Worm (Caenorhabditis elegans) whole organism, L1 larva: ENCODE data around the gene srsx-25.

Source experiments
- C04F5.9 ChIP-seq: sonication (generic microtip); optimal IDR thresholded peaks from 2 replicates; lab custom pipeline; 2016; ENCODE audit warnings: missing genetic modification characterization, missing compliant biosample characterization
- F16B12.6 ChIP-seq: fragments of 150-350 bp; optimal IDR thresholded peaks from 2 replicates; lab custom pipeline; 2014; ENCODE audit warnings: missing biosample characterization, missing genetic modification characterization
- ama-1 ChIP-seq: fragments of 150-350 bp; optimal IDR thresholded peaks from 2 replicates; lab custom pipeline; 2014
- ceh-8 ChIP-seq: fragments of 200-800 bp; sonication (Bioruptor generic); optimal IDR thresholded peaks from 2 replicates; lab custom pipeline; 2018; ENCODE audit warnings: mild to moderate bottlenecking, missing genetic modification characterization, moderate library complexity, missing compliant biosample characterization
- ceh-82 ChIP-seq, 3 experiments: fragments of 150-350 bp in 1 of 3; sonication (generic microtip) in 2 of 3; optimal IDR thresholded peaks; 2 replicates each; lab custom pipeline; 2014 to 2017; ENCODE audit warnings: missing biosample characterization in 3 of 3, missing genetic modification characterization in 3 of 3
- ceh-88 ChIP-seq: fragments of 200-800 bp; sonication (Bioruptor generic); IDR thresholded peaks from 2 replicates; pipeline ENCODE4 v1.3.6; 2022; ENCODE audit warnings: missing genetic modification characterization, missing compliant biosample characterization
- dpl-1 ChIP-seq, 3 experiments: fragments of 150-350 bp in 2 of 3; sonication (generic microtip) in 1 of 3; optimal IDR thresholded peaks; 2 replicates each; lab custom pipeline; 2014 to 2017; ENCODE audit warnings: missing biosample characterization in 3 of 3, missing genetic modification characterization in 3 of 3, missing genetic modification reagents in 3 of 3
- efl-1 ChIP-seq, 4 experiments: fragments of 150-350 bp; optimal IDR thresholded peaks in 3 of 4; peaks in 1 of 4; 1 replicate in 1 of 4; 2 replicates in 3 of 4; lab custom pipeline; 2014; ENCODE audit warnings: missing biosample characterization in 2 of 4, missing genetic modification characterization in 2 of 4, missing genetic modification reagents in 2 of 4
- efl-3 ChIP-seq: fragments of 200-800 bp; sonication (Bioruptor generic); optimal IDR thresholded peaks from 2 replicates; lab custom pipeline; 2018; ENCODE audit warnings: mild to moderate bottlenecking, missing genetic modification characterization, missing compliant biosample characterization
- ets-5 ChIP-seq: fragments of 200-800 bp; sonication (Bioruptor generic); IDR thresholded peaks from 2 replicates; pipeline ENCODE4 v1.3.6; 2022; ENCODE audit warnings: missing genetic modification characterization, missing compliant biosample characterization
- fkh-10 ChIP-seq: sonication (generic microtip); optimal IDR thresholded peaks from 2 replicates; lab custom pipeline; 2017; ENCODE audit warnings: missing biosample characterization, missing genetic modification reagents, missing genetic modification characterization
- fkh-8 ChIP-seq: sonication (generic microtip); optimal IDR thresholded peaks from 2 replicates; lab custom pipeline; 2016; ENCODE audit warnings: mild to moderate bottlenecking, missing genetic modification characterization, missing compliant biosample characterization
- grh-1 ChIP-seq: fragments of 200-800 bp; sonication (Bioruptor generic); IDR thresholded peaks from 2 replicates; pipeline ENCODE4 v1.3.6; 2022; ENCODE audit warnings: missing genetic modification reagents, missing genetic modification characterization, missing compliant biosample characterization
- hlh-4 ChIP-seq: sonication (generic microtip); optimal IDR thresholded peaks from 2 replicates; lab custom pipeline; 2016; ENCODE audit warnings: mild to moderate bottlenecking, missing genetic modification characterization, missing compliant biosample characterization
- hpl-2 ChIP-seq: fragments of 150-350 bp; optimal IDR thresholded peaks from 2 replicates; lab custom pipeline; 2014; ENCODE audit warnings: missing biosample characterization, missing genetic modification reagents, missing genetic modification characterization
- irx-1 ChIP-seq: sonication (generic microtip); optimal IDR thresholded peaks from 2 replicates; lab custom pipeline; 2016; ENCODE audit warnings: missing genetic modification characterization, missing compliant biosample characterization
- lin-13 ChIP-seq: fragments of 150-350 bp; optimal IDR thresholded peaks from 2 replicates; lab custom pipeline; 2014; ENCODE audit warnings: missing biosample characterization, missing genetic modification reagents, missing genetic modification characterization
- lin-15B ChIP-seq: fragments of 150-350 bp; sonication (generic microtip); optimal IDR thresholded peaks from 3 replicates; lab custom pipeline; 2014; ENCODE audit warnings: missing biosample characterization, missing genetic modification characterization
- lin-35 ChIP-seq, 2 experiments: fragments of 150-350 bp; optimal IDR thresholded peaks; 2 replicates each; lab custom pipeline; 2014; ENCODE audit warnings: missing biosample characterization in 2 of 2, missing genetic modification characterization in 2 of 2, missing genetic modification reagents in 2 of 2
- lin-39 ChIP-seq: fragments of 150-350 bp; optimal IDR thresholded peaks from 2 replicates; lab custom pipeline; 2014; ENCODE audit warnings: missing biosample characterization, missing genetic modification reagents, missing genetic modification characterization
- lir-3 ChIP-seq: sonication (generic microtip); optimal IDR thresholded peaks from 2 replicates; lab custom pipeline; 2016; ENCODE audit warnings: mild to moderate bottlenecking, missing genetic modification characterization, moderate library complexity, missing compliant biosample characterization; ENCODE audit not compliant: poor library complexity
- lsy-2 ChIP-seq, 2 experiments: fragments of 150-350 bp; optimal IDR thresholded peaks; 2 replicates each; lab custom pipeline; 2014; ENCODE audit warnings: missing biosample characterization in 2 of 2, missing genetic modification characterization in 2 of 2
- nhr-19 ChIP-seq: fragments of 200-800 bp; sonication (Bioruptor generic); conservative IDR thresholded peaks from 2 replicates; pipeline ENCODE4 v1.3.6; 2022; ENCODE audit warnings: missing genetic modification characterization, missing compliant biosample characterization
- nhr-237 ChIP-seq: fragments of 150-350 bp; optimal IDR thresholded peaks from 2 replicates; lab custom pipeline; 2014; ENCODE audit warnings: missing biosample characterization, missing genetic modification characterization
- nhr-47 ChIP-seq: sonication (generic microtip); optimal IDR thresholded peaks from 2 replicates; lab custom pipeline; 2016; ENCODE audit warnings: mild to moderate bottlenecking, missing genetic modification characterization, moderate library complexity, missing compliant biosample characterization
- nhr-71 ChIP-seq: sonication (generic microtip); optimal IDR thresholded peaks from 2 replicates; lab custom pipeline; 2016; ENCODE audit warnings: mild to moderate bottlenecking, missing genetic modification characterization, moderate library complexity, missing compliant biosample characterization
- nhr-76 ChIP-seq: sonication (generic microtip); optimal IDR thresholded peaks from 2 replicates; lab custom pipeline; 2017; ENCODE audit warnings: missing biosample characterization, missing genetic modification characterization
- nhr-77 ChIP-seq: fragments of 150-350 bp; optimal IDR thresholded peaks from 2 replicates; lab custom pipeline; 2014; ENCODE audit warnings: missing biosample characterization, missing genetic modification characterization
- nhr-90 ChIP-seq: sonication (generic microtip); optimal IDR thresholded peaks from 2 replicates; lab custom pipeline; 2016; ENCODE audit warnings: mild to moderate bottlenecking, missing genetic modification characterization, missing compliant biosample characterization; ENCODE audit not compliant: poor library complexity
- pax-3 ChIP-seq: fragments of 200-800 bp; sonication (Bioruptor generic); optimal IDR thresholded peaks from 2 replicates; lab custom pipeline; 2018; ENCODE audit warnings: mild to moderate bottlenecking, missing genetic modification characterization, moderate library complexity, missing compliant biosample characterization
- skn-1 ChIP-seq: fragments of 150-350 bp; optimal IDR thresholded peaks from 2 replicates; lab custom pipeline; 2014; ENCODE audit warnings: missing biosample characterization, missing genetic modification characterization
- snpc-4 ChIP-seq: fragments of 150-350 bp; optimal IDR thresholded peaks from 2 replicates; lab custom pipeline; 2014; ENCODE audit warnings: missing biosample characterization, missing genetic modification characterization
- snu-23 ChIP-seq: sonication (generic microtip); optimal IDR thresholded peaks from 2 replicates; lab custom pipeline; 2016; ENCODE audit warnings: missing genetic modification characterization, missing compliant biosample characterization
- sox-4 ChIP-seq: sonication (generic microtip); optimal IDR thresholded peaks from 2 replicates; lab custom pipeline; 2016; ENCODE audit warnings: missing genetic modification characterization, missing compliant biosample characterization
- swsn-7 ChIP-seq: sonication (generic microtip); optimal IDR thresholded peaks from 2 replicates; lab custom pipeline; 2016; ENCODE audit warnings: missing genetic modification characterization, missing compliant biosample characterization
- tbx-2 ChIP-seq: sonication (generic microtip); optimal IDR thresholded peaks from 2 replicates; lab custom pipeline; 2016; ENCODE audit warnings: missing genetic modification characterization, missing compliant biosample characterization
- unc-130 ChIP-seq: fragments of 150-350 bp; optimal IDR thresholded peaks from 2 replicates; lab custom pipeline; 2017; ENCODE audit warnings: missing biosample characterization, missing genetic modification characterization, inconsistent platforms
- unc-98 ChIP-seq: fragments of 200-800 bp; sonication (Bioruptor generic); IDR thresholded peaks from 2 replicates; pipeline ENCODE4 v1.3.6; 2022; ENCODE audit warnings: missing genetic modification characterization, missing compliant biosample characterization
- vab-15 ChIP-seq: sonication (generic microtip); optimal IDR thresholded peaks from 2 replicates; lab custom pipeline; 2017; ENCODE audit warnings: missing genotype, mild to moderate bottlenecking, missing genetic modification characterization, missing compliant biosample characterization
- xbp-1 ChIP-seq: sonication (generic microtip); optimal IDR thresholded peaks from 2 replicates; lab custom pipeline; 2016; ENCODE audit warnings: missing genetic modification characterization, missing compliant biosample characterization
- zip-4 ChIP-seq: fragments of 200-800 bp; sonication (Bioruptor generic); optimal IDR thresholded peaks from 2 replicates; lab custom pipeline; 2018; ENCODE audit warnings: mild to moderate bottlenecking, missing genetic modification characterization, moderate library complexity, missing compliant biosample characterization
- ztf-11 ChIP-seq, 2 experiments: sonication (generic microtip); optimal IDR thresholded peaks; 2 replicates each; lab custom pipeline; 2016 to 2017; ENCODE audit warnings: missing genetic modification characterization in 2 of 2, missing biosample characterization in 1 of 2, missing compliant biosample characterization in 1 of 2
- ztf-4 ChIP-seq: fragments of 150-350 bp; optimal IDR thresholded peaks from 2 replicates; lab custom pipeline; 2014; ENCODE audit warnings: missing biosample characterization, missing genetic modification characterization

The srsx-25 gene

DNA sequence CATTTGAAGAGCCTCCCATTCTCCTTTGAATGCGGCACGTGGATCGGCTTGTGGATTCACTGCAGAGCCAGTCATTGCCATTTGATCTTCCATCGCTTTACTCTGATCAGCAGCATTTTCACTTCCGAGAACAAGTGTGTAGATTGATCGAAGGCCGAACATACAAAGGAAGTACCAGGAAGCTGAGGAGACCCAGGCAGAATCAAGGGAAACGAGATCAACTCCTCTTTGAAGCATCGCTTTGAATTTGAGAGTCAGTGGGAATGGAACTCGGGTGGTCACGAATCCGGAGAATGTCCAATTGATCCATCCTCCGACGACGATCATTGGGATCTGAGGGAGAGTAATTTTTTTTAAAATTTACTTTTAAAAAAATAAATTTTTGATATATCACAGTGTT is 15.5 kb downstream of the srsx-25 start:
- TF ChIP-seq efl-1 (optimal IDR thresholded peaks at IDR 0.05; lab: Kevin White, UChicago): no peak
- peak in 1 of 2 experiments; percentile 58 for TF ChIP-seq efl-1 (GFP tag; optimal IDR thresholded peaks at IDR 0.05 in 1 of 2; lab: Kevin White, UChicago)
- TF ChIP-seq xbp-1 (tag; lab: Kevin White, UChicago): no peak

DNA sequence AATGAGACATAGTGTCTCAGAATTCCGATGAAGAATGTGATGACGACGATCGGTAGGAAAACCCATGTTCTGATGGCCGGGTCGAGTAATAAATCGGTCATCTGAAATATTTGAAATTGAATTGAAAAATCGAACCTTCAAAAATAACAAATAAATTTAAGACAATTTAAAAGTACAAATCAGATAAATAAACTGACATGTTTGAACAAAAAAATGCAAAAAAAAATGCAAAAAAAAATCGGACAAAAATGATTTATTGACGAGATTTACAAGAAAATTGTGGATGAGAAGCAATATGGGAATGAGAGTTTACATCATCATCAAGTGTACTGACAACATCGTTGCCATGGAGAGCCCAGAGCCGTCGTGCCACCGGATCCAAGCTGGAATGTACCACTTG is 16.9 kb downstream of the srsx-25 start, which contains the start of gene emc-3:
Gene emc-3, minus strand, starts transcription at position 101 of the 400 bp plus-strand sequence.
- TF ChIP-seq vab-15 (tag; lab: Kevin White, UChicago): no peak
- TF ChIP-seq nhr-237 (tag; lab: Kevin White, UChicago): no peak
- no peak for TF ChIP-seq ceh-8 (GFP tag; lab: Kevin White, UChicago)
- no peak for TF ChIP-seq snpc-4 (tag; lab: Kevin White, UChicago)
- no peak for TF ChIP-seq nhr-19 (GFP tag; lab: Robert Waterston, UW)
- TF ChIP-seq unc-98: no peak
- no peak for TF ChIP-seq ets-5 (GFP tag; lab: Robert Waterston, UW)
- TF ChIP-seq fkh-10 (GFP tag; lab: Kevin White, UChicago): no peak
- TF ChIP-seq, all 84 proteins: peak for 0

DNA sequence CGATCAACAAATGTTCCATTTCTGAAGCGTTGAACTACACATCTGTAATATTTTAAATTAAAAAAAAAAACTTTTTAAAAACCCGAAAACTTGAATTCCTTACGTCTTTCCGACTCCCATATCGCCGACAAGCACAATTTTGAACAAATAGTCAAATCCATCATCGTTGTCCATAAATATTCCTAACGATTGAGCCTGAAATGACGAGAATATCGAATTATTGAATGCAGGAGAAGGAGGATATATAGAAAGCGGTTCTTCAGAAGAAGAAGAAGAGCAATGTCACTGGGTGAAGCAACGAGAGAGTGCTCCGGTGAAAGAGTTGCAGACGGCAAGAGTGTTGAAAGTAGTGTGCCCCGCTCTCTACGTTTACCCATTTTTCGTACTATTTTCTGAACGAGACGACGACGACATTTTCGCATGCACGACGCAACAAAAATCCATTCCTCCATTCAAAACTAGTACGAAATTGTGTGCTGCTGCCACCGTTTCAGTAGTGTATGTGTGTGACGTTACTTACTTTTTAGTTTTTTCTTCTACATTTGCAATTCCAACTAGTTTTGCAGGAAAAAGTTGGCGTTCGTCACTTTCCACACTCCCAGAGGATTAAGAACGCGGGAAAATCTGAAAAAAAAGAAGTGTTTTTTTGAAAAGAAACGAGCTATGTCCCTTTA is 18.9 kb downstream of the srsx-25 start, which contains the start of gene rab-19:
Gene rab-19, minus strand, starts transcription at position 624 of the 674 bp plus-strand sequence.
- peak; percentile 17 for TF ChIP-seq nhr-47 (tag; lab: Kevin White, UChicago)
- TF ChIP-seq sox-4 (tag; lab: Kevin White, UChicago): no peak
- peak; percentile 26 for TF ChIP-seq fkh-8 (tag; lab: Kevin White, UChicago)
- TF ChIP-seq swsn-7 (tag; lab: Kevin White, UChicago): peak; percentile 18
- TF ChIP-seq lin-35 (GFP tag; optimal IDR thresholded peaks at IDR 0.05; lab: Kevin White, UChicago): peak in 1 of 2 experiments; percentile 30
- TF ChIP-seq nhr-19 (GFP tag; lab: Robert Waterston, UW): no peak
- TF ChIP-seq skn-1 (tag; lab: Kevin White, UChicago): no peak
- TF ChIP-seq xbp-1 (tag; lab: Kevin White, UChicago): peak; percentile 14
- TF ChIP-seq nhr-71 (tag; lab: Kevin White, UChicago): peak; percentile 27
- TF ChIP-seq nhr-76 (tag; lab: Kevin White, UChicago): no peak
- peak in 2 of 3 experiments; percentile 22 to 43 for TF ChIP-seq ceh-82 (tag; optimal IDR thresholded peaks at IDR 0.05; lab: Kevin White, UChicago)
- no peak for TF ChIP-seq hlh-4 (tag; lab: Kevin White, UChicago)
- no peak for TF ChIP-seq ztf-11 (tag; optimal IDR thresholded peaks at IDR 0.05; lab: Kevin White, UChicago)
- peak; percentile 1 to 23 for TF ChIP-seq lsy-2 (tag; optimal IDR thresholded peaks at IDR 0.05; lab: Kevin White, UChicago)
- TF ChIP-seq efl-1 (optimal IDR thresholded peaks at IDR 0.05; lab: Kevin White, UChicago): peak; percentile 19 to 28
- TF ChIP-seq efl-1 (GFP tag; optimal IDR thresholded peaks at IDR 0.05 in 1 of 2; lab: Kevin White, UChicago): peak in 1 of 2 experiments; percentile 9
- no peak for TF ChIP-seq efl-3 (GFP tag; lab: Kevin White, UChicago)
- no peak for TF ChIP-seq ama-1
- TF ChIP-seq irx-1 (tag; lab: Kevin White, UChicago): no peak
- TF ChIP-seq snu-23: peak; percentile 42
- no peak for TF ChIP-seq unc-130 (tag; lab: Kevin White, UChicago)

DNA sequence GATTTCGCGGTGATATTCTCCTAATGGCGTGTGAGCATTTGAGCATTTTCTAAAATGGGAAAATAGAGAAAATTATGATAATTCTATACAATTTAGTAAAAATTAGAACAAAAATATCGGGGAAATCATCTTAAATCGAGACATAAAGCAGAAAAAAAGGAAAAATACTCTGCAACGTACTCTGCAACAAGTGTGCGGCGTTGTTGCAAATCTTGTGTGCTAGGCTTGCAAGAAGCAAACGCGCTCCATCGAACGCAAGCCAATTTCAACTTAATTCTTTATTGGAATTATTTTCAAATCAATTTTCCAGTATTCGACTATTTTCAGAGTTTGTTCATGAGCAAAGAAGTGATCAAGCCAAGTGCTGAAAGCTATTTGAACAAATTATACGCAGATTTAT is 21.1 kb downstream of the srsx-25 start, which contains the start of the genes Y62E10A.20, Y62E10A.23 and mdt-9:
Gene Y62E10A.20, minus strand, starts transcription at position 49 of the 400 bp plus-strand sequence.
Gene Y62E10A.23, plus strand, starts transcription at position 282 of the 400 bp plus-strand sequence.
Gene mdt-9, plus strand, starts transcription at position 338 of the 400 bp plus-strand sequence.
- TF ChIP-seq xbp-1 (tag; lab: Kevin White, UChicago) (peak; percentile 75), lir-3 (tag; lab: Kevin White, UChicago) (peak; percentile 65), nhr-47 (tag; lab: Kevin White, UChicago) (peak; percentile 84), nhr-77 (tag; lab: Kevin White, UChicago) (peak; percentile 41), grh-1 (GFP tag; lab: Robert Waterston, UW) (0 out of 2 replicates have a peak, but pooled peaks have one; percentile 32), ztf-4 (tag; lab: Kevin White, UChicago) (no peak), C04F5.9 (tag; lab: Kevin White, UChicago) (peak; percentile 24), ztf-11 (tag; optimal IDR thresholded peaks at IDR 0.05; lab: Kevin White, UChicago) (peak in 1 of 2 experiments; percentile 47), ama-1 (no peak), nhr-71 (tag; lab: Kevin White, UChicago) (peak; percentile 84), dpl-1 (GFP tag; optimal IDR thresholded peaks at IDR 0.05; lab: Kevin White, UChicago) (peak; percentile 63 to 76 (median 75)), nhr-90 (tag; lab: Kevin White, UChicago) (peak; percentile 65), lin-15B (tag; lab: Kevin White, UChicago) (peak; percentile 89), zip-4 (no peak), ceh-88 (no peak), lin-13 (GFP tag; lab: Kevin White, UChicago) (peak; percentile 79), pax-3 (peak; percentile 31), lin-35 (GFP tag; optimal IDR thresholded peaks at IDR 0.05; lab: Kevin White, UChicago) (peak; percentile 78 to 87), hpl-2 (GFP tag; lab: Kevin White, UChicago) (peak; percentile 47), lin-39 (tag; lab: Kevin White, UChicago) (peak; percentile 58), nhr-19 (GFP tag; lab: Robert Waterston, UW) (peak; percentile 74), tbx-2 (tag; lab: Kevin White, UChicago) (peak; percentile 75), F16B12.6 (tag; lab: Kevin White, UChicago) (peak; percentile 19), hlh-4 (tag; lab: Kevin White, UChicago) (no peak)
